Worm (Caenorhabditis elegans) whole organism, early embryonic: ENCODE data around the gene Y69A2AR.51.

Experiments used
- flt-1 ChIP-seq: fragments of 200-800 bp; sonication (Bioruptor generic); IDR thresholded peaks from 2 replicates; pipeline ENCODE4 v1.3.6; 2022; ENCODE audit warnings: missing genetic modification characterization, missing compliant biosample characterization
- sea-1 ChIP-seq: fragments of 200-800 bp; sonication (Bioruptor generic); conservative IDR thresholded peaks from 2 replicates; pipeline ENCODE4 v1.3.6; 2022; ENCODE audit warnings: missing genetic modification characterization, missing compliant biosample characterization

DNA sequence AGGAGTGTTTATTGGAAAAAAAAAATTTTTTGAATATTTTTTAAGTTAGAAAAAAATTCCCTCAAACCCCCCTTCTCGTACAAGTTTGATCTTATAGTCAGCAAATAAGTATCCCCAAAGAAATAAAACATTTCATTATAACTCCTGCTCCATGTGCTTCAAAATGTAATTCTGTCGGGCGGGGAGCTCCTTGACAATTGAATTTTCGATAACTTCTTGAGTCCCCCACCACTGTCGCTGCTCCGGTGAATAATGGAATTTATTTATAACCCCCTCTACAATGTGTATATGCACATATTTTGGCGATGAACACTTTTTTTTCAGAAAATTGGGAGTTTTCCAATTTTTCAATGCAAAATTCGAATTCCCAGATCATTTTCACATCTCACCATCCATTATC lies 34.5 kb upstream of the Y69A2AR.51 start:
- TF ChIP-seq flt-1 (GFP tag; lab: Robert Waterston, UW) (no peak), sea-1 (GFP tag; lab: Robert Waterston, UW) (no peak)
